Fruit fly (Drosophila melanogaster): Measurements from ENCODE around the gene CG13630.

CG13630 gene

DNA sequence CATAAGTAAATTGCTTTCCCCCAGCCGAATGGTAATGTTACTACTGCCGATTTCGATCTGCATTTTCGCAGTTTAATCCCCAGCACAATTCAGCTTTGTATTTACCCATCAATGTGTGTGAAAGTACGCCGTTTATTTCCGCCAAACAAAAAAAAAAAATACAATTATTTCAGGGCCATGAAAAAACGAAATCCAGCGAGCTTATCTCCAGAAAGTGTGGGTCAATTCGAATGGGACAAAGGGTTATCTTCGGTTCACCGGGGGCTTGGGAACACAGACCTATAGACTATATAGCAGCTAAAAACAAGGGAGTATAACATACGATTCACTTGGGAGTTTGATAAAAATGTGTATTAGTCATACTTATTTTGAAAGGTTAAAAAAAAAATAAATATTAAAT lies 7.9 kb upstream of the CG13630 start:
- peak; percentile 97 for TF ChIP-seq svp (GFP tag)
- no peak for TF ChIP-seq fkh (GFP tag; optimal IDR thresholded peaks at IDR 0.05)

dm6 chr3R:24726347-24726891 lies 7.3 kb upstream of the CG13630 start:
- TF ChIP-seq CG4318 (GFP tag; optimal IDR thresholded peaks at IDR 0.05): no peak

dm6 chr3R:24720459-24721370 lies 1.6 kb upstream of the CG13630 start:
- TF ChIP-seq CG6163 (GFP tag; IDR thresholded peaks at IDR 0.05) (peak; percentile 76), fd85E (GFP tag; optimal IDR thresholded peaks at IDR 0.05) (no peak), Eip75B (GFP tag; optimal IDR thresholded peaks at IDR 0.05) (no peak), fd59A (GFP tag; optimal IDR thresholded peaks at IDR 0.05) (no peak), CG10631 (GFP tag; optimal IDR thresholded peaks at IDR 0.05) (no peak), Met (GFP tag; optimal IDR thresholded peaks at IDR 0.05) (no peak), CG4318 (GFP tag; optimal IDR thresholded peaks at IDR 0.05) (no peak), Hr4 (GFP tag; optimal IDR thresholded peaks at IDR 0.05) (no peak), acj6 (GFP tag; optimal IDR thresholded peaks at IDR 0.05) (no peak), cyc (GFP tag; optimal IDR thresholded peaks at IDR 0.05) (no peak), fkh (GFP tag; optimal IDR thresholded peaks at IDR 0.05) (no peak), Sox15 (GFP tag; optimal IDR thresholded peaks at IDR 0.05) (no peak), salr (GFP tag; optimal IDR thresholded peaks at IDR 0.05) (peak in 1 of 2 experiments; percentile 36), eg (GFP tag; IDR thresholded peaks at IDR 0.05) (peak; percentile 43; the same call in 1 of the 3 replicates), Hr39 (GFP tag; optimal IDR thresholded peaks at IDR 0.05) (no peak), svp (GFP tag) (peak; percentile 68), CG9139 (GFP tag; optimal IDR thresholded peaks at IDR 0.05) (no peak), CG34406 (GFP tag; optimal IDR thresholded peaks at IDR 0.05) (no peak), Ets96B (tag; optimal IDR thresholded peaks at IDR 0.05) (no peak), CG7368 (GFP tag; optimal IDR thresholded peaks at IDR 0.05) (no peak), dsx (GFP tag; optimal IDR thresholded peaks at IDR 0.05; ENCODE audit: poor library complexity, severe bottlenecking) (peak; percentile 32), Eip93F (GFP tag; optimal IDR thresholded peaks at IDR 0.05) (no peak), Sox102F (GFP tag; optimal IDR thresholded peaks at IDR 0.05) (no peak), spab (GFP tag; optimal IDR thresholded peaks at IDR 0.05) (no peak), CG8119 (GFP tag; IDR thresholded peaks at IDR 0.05) (no peak), CG11902 (GFP tag; optimal IDR thresholded peaks at IDR 0.05) (no peak), CG11762 (GFP tag; optimal IDR thresholded peaks at IDR 0.05; ENCODE audit: insufficient read depth) (no peak), Gug (GFP tag; IDR thresholded peaks at IDR 0.05) (no peak), CG31627 (GFP tag; optimal IDR thresholded peaks at IDR 0.05) (no peak), Hr38 (GFP tag; optimal IDR thresholded peaks at IDR 0.05) (no peak), CG15336 (GFP tag; IDR thresholded peaks at IDR 0.05) (no peak), Smox (GFP tag; optimal IDR thresholded peaks at IDR 0.05) (no peak), vri (GFP tag; optimal IDR thresholded peaks at IDR 0.05) (no peak), achi (GFP tag; optimal IDR thresholded peaks at IDR 0.05) (peak; percentile 23), CG8632 (GFP tag; optimal IDR thresholded peaks at IDR 0.05) (no peak), CG6854 (GFP tag; optimal IDR thresholded peaks at IDR 0.05) (no peak), CG8319 (GFP tag; optimal IDR thresholded peaks at IDR 0.05) (no peak), CG32006 (GFP tag; optimal IDR thresholded peaks at IDR 0.05) (no peak), esn (GFP tag; optimal IDR thresholded peaks at IDR 0.05) (no peak), CG6808 (GFP tag; optimal IDR thresholded peaks at IDR 0.05) (peak; percentile 6), ss (GFP tag; optimal IDR thresholded peaks at IDR 0.05) (no peak), CG3032 (tag; optimal IDR thresholded peaks at IDR 0.05) (no peak), CG6792 (GFP tag; optimal IDR thresholded peaks at IDR 0.05) (no peak), Eip78C (GFP tag) (peak; percentile 3), topi (GFP tag; optimal IDR thresholded peaks at IDR 0.05) (no peak), CG11294 (GFP tag; IDR thresholded peaks at IDR 0.05) (no peak)

Data from whole organism, prepupa.